Fruit fly (Drosophila melanogaster): ENCODE measurements around the gene aop.

dm6 chr2L:2212478-2212877, 33.9 kb upstream of the aop start, which contains the start of gene CG15385:
- TF ChIP-seq ey (GFP tag; optimal IDR thresholded peaks at IDR 0.05), result no peak
- TF ChIP-seq h (GFP tag; optimal IDR thresholded peaks at IDR 0.05), result no peak
- no peak for TF ChIP-seq rgr (GFP tag; optimal IDR thresholded peaks at IDR 0.05)
- TF ChIP-seq Abd-B (GFP tag; optimal IDR thresholded peaks at IDR 0.05), result no peak
- no peak for TF ChIP-seq fru (GFP tag; optimal IDR thresholded peaks at IDR 0.05)
- no peak for TF ChIP-seq OdsH (GFP tag; optimal IDR thresholded peaks at IDR 0.05)
